Fruit fly (Drosophila melanogaster) whole organism, prepupa: ENCODE data around the gene Arpc2.
A peak's percentile ranks its signal among the peaks of the same experiment; 100 is the strongest.
"Not testable (repeated sequence)": the region's sequence is repeated elsewhere in the genome, so short reads cannot be mapped to it uniquely, and the experiment has no call there.

Experiments
- Blimp-1 ChIP-seq: fragments of 200-800 bp; sonication (Bioruptor generic); optimal IDR thresholded peaks from 3 replicates; lab custom pipeline; 2017; ENCODE audit warnings: missing biosample characterization, missing genetic modification characterization, mild to moderate bottlenecking, moderate library complexity, missing genetic modification reagents
- CG10631 ChIP-seq: fragments of 200-800 bp; sonication (Bioruptor generic); optimal IDR thresholded peaks from 2 replicates; lab custom pipeline; 2016; ENCODE audit warnings: missing biosample characterization, missing genetic modification characterization
- CG10669 ChIP-seq: fragments of 200-800 bp; sonication (Bioruptor generic); optimal IDR thresholded peaks from 3 replicates; lab custom pipeline; 2018; ENCODE audit warnings: missing biosample characterization, mild to moderate bottlenecking, missing genetic modification characterization, moderate library complexity
- CG11294 ChIP-seq: fragments of 200-800 bp; sonication (Bioruptor generic); IDR thresholded peaks from 2 replicates; pipeline ENCODE4 v1.3.6; 2022; ENCODE audit warnings: missing biosample characterization, missing genetic modification characterization
- CG15336 ChIP-seq: fragments of 200-800 bp; sonication (Bioruptor generic); IDR thresholded peaks from 2 replicates; pipeline ENCODE4 v1.3.6; 2022; ENCODE audit warnings: missing biosample characterization, missing genetic modification characterization
- CG1621 ChIP-seq: fragments of 200-800 bp; sonication (Bioruptor generic); optimal IDR thresholded peaks from 3 replicates; lab custom pipeline; 2018; ENCODE audit warnings: missing biosample characterization, mild to moderate bottlenecking, missing genetic modification characterization
- CG16779 ChIP-seq: fragments of 200-800 bp; sonication (Bioruptor generic); optimal IDR thresholded peaks from 3 replicates; lab custom pipeline; 2017; ENCODE audit warnings: missing biosample characterization, mild to moderate bottlenecking, missing genetic modification characterization
- CG3032 ChIP-seq: fragments of 200-800 bp; optimal IDR thresholded peaks from 2 replicates; lab custom pipeline; 2019; ENCODE audit warnings: missing biosample characterization, mild to moderate bottlenecking, missing genetic modification characterization, moderate library complexity
- CG32006 ChIP-seq: fragments of 200-800 bp; sonication (Bioruptor generic); optimal IDR thresholded peaks from 3 replicates; lab custom pipeline; 2017; ENCODE audit warnings: missing biosample characterization, mild to moderate bottlenecking, missing genetic modification characterization
- CG34406 ChIP-seq: fragments of 200-800 bp; sonication (Bioruptor generic); optimal IDR thresholded peaks from 3 replicates; lab custom pipeline; 2016; ENCODE audit warnings: missing biosample characterization, missing genetic modification characterization
- CG3919 ChIP-seq: fragments of 200-800 bp; sonication (Bioruptor generic); optimal IDR thresholded peaks from 3 replicates; lab custom pipeline; 2016; ENCODE audit warnings: missing biosample characterization, missing genetic modification characterization
- CG4318 ChIP-seq: fragments of 200-800 bp; sonication (Bioruptor generic); optimal IDR thresholded peaks from 3 replicates; lab custom pipeline; 2017; ENCODE audit warnings: missing biosample characterization, mild to moderate bottlenecking, missing genetic modification characterization
- CG6276 ChIP-seq: fragments of 200-800 bp; sonication (Bioruptor generic); optimal IDR thresholded peaks from 2 replicates; lab custom pipeline; 2017; ENCODE audit warnings: missing biosample characterization, mild to moderate bottlenecking, missing genetic modification characterization
- CG6808 ChIP-seq: fragments of 200-800 bp; sonication (Bioruptor generic); optimal IDR thresholded peaks from 3 replicates; lab custom pipeline; 2017; ENCODE audit warnings: missing biosample characterization, missing genetic modification characterization, mild to moderate bottlenecking, moderate library complexity, missing genetic modification reagents
- CG6854 ChIP-seq: fragments of 200-800 bp; sonication (Bioruptor generic); optimal IDR thresholded peaks from 2 replicates; lab custom pipeline; 2017; ENCODE audit warnings: missing biosample characterization, mild to moderate bottlenecking, missing genetic modification characterization
- CG8119 ChIP-seq: fragments of 200-800 bp; sonication (Bioruptor generic); IDR thresholded peaks from 3 replicates; pipeline ENCODE4 v1.3.6; 2022; ENCODE audit warnings: missing biosample characterization, missing genetic modification characterization
- CG8319 ChIP-seq: fragments of 200-800 bp; sonication (Bioruptor generic); optimal IDR thresholded peaks from 3 replicates; lab custom pipeline; 2016; ENCODE audit warnings: missing biosample characterization, missing genetic modification characterization
- CG8632 ChIP-seq: fragments of 200-800 bp; sonication (Bioruptor generic); optimal IDR thresholded peaks from 3 replicates; lab custom pipeline; 2016; ENCODE audit warnings: missing biosample characterization, missing genetic modification characterization
- CG9139 ChIP-seq: fragments of 200-800 bp; sonication (Bioruptor generic); optimal IDR thresholded peaks from 3 replicates; lab custom pipeline; 2017; ENCODE audit warnings: missing biosample characterization, mild to moderate bottlenecking, missing genetic modification characterization
- Eip75B ChIP-seq: fragments of 200-800 bp; sonication (Bioruptor generic); optimal IDR thresholded peaks from 3 replicates; lab custom pipeline; 2016; ENCODE audit warnings: missing biosample characterization, missing genetic modification characterization
- Eip78C ChIP-seq: fragments of 200-800 bp; sonication (Bioruptor generic); peaks from one replicate; lab custom pipeline; 2016; ENCODE audit warnings: missing biosample characterization, missing genetic modification characterization
- Eip93F ChIP-seq: fragments of 200-800 bp; sonication (Bioruptor generic); optimal IDR thresholded peaks from 2 replicates; lab custom pipeline; 2016; ENCODE audit warnings: missing biosample characterization, mild to moderate bottlenecking, missing genetic modification characterization
- Ets96B ChIP-seq: fragments of 200-800 bp; optimal IDR thresholded peaks from 2 replicates; lab custom pipeline; 2019; ENCODE audit warnings: missing biosample characterization, mild to moderate bottlenecking, missing genetic modification characterization, moderate library complexity
- Gug ChIP-seq: fragments of 200-800 bp; sonication (Bioruptor generic); IDR thresholded peaks from 2 replicates; pipeline ENCODE4 v1.3.6; 2022; ENCODE audit warnings: missing biosample characterization, missing genetic modification characterization
- Hr38 ChIP-seq: sonication (Bioruptor generic); optimal IDR thresholded peaks from 2 replicates; lab custom pipeline; 2016; ENCODE audit warnings: missing biosample characterization, missing genetic modification characterization
- Lpt ChIP-seq: fragments of 200-800 bp; sonication (Bioruptor generic); optimal IDR thresholded peaks from 3 replicates; lab custom pipeline; 2016; ENCODE audit warnings: missing biosample characterization, missing genetic modification characterization
- Met ChIP-seq: fragments of 200-800 bp; sonication (Bioruptor generic); optimal IDR thresholded peaks from 3 replicates; lab custom pipeline; 2016; ENCODE audit warnings: missing biosample characterization, missing genetic modification characterization
- OdsH ChIP-seq: fragments of 200-800 bp; sonication (Bioruptor generic); optimal IDR thresholded peaks from 3 replicates; lab custom pipeline; 2016; ENCODE audit warnings: missing biosample characterization, missing genetic modification characterization
- Smox ChIP-seq: fragments of 200-800 bp; sonication (Bioruptor generic); optimal IDR thresholded peaks from 3 replicates; lab custom pipeline; 2016; ENCODE audit warnings: missing biosample characterization, missing genetic modification characterization
- Sox102F ChIP-seq: fragments of 200-800 bp; sonication (Bioruptor generic); optimal IDR thresholded peaks from 2 replicates; lab custom pipeline; 2016; ENCODE audit warnings: missing biosample characterization, mild to moderate bottlenecking, missing genetic modification characterization
- Sox14 ChIP-seq: fragments of 200-800 bp; sonication (Bioruptor generic); optimal IDR thresholded peaks from 3 replicates; lab custom pipeline; 2016; ENCODE audit warnings: missing biosample characterization, missing genetic modification characterization
- Sox15 ChIP-seq: fragments of 200-800 bp; sonication (Bioruptor generic); optimal IDR thresholded peaks from 3 replicates; lab custom pipeline; 2016; ENCODE audit warnings: missing biosample characterization, missing genetic modification characterization
- achi ChIP-seq: fragments of 200-800 bp; sonication (Bioruptor generic); optimal IDR thresholded peaks from 3 replicates; lab custom pipeline; 2016; ENCODE audit warnings: missing biosample characterization, missing genetic modification characterization
- acj6 ChIP-seq: fragments of 200-800 bp; sonication (Bioruptor generic); optimal IDR thresholded peaks from 3 replicates; lab custom pipeline; 2016; ENCODE audit warnings: missing biosample characterization, missing genetic modification characterization
- cyc ChIP-seq: fragments of 200-800 bp; sonication (Bioruptor generic); optimal IDR thresholded peaks from 3 replicates; lab custom pipeline; 2016; ENCODE audit warnings: missing biosample characterization, missing genetic modification characterization
- dsx ChIP-seq: fragments of 200-800 bp; optimal IDR thresholded peaks from 3 replicates; lab custom pipeline; 2019; ENCODE audit warnings: missing biosample characterization, mild to moderate bottlenecking, missing genetic modification characterization, moderate library complexity; ENCODE audit not compliant: poor library complexity, severe bottlenecking
- eg ChIP-seq: fragments of 200-800 bp; sonication (Bioruptor generic); IDR thresholded peaks from 3 replicates; pipeline ENCODE4 v1.3.6; 2022; ENCODE audit warnings: missing biosample characterization, missing genetic modification characterization
- esn ChIP-seq: fragments of 200-800 bp; sonication (Bioruptor generic); optimal IDR thresholded peaks from 2 replicates; lab custom pipeline; 2016; ENCODE audit warnings: missing biosample characterization, mild to moderate bottlenecking, missing genetic modification characterization, moderate library complexity
- fd59A ChIP-seq: fragments of 200-800 bp; sonication (Bioruptor generic); optimal IDR thresholded peaks from 2 replicates; lab custom pipeline; 2017; ENCODE audit warnings: missing biosample characterization, mild to moderate bottlenecking, missing genetic modification characterization, missing genetic modification reagents
- fd85E ChIP-seq: fragments of 200-800 bp; sonication (Bioruptor generic); optimal IDR thresholded peaks from 3 replicates; lab custom pipeline; 2016; ENCODE audit warnings: missing biosample characterization, missing genetic modification characterization
- pdm3 ChIP-seq: fragments of 200-800 bp; sonication (Bioruptor generic); optimal IDR thresholded peaks from 3 replicates; lab custom pipeline; 2016; ENCODE audit warnings: missing biosample characterization, missing genetic modification characterization
- spab ChIP-seq: fragments of 200-800 bp; sonication (Bioruptor generic); optimal IDR thresholded peaks from 2 replicates; lab custom pipeline; 2017; ENCODE audit warnings: missing biosample characterization, mild to moderate bottlenecking, missing genetic modification characterization, missing genetic modification reagents
- ss ChIP-seq, 2 experiments: fragments of 200-800 bp; sonication (Bioruptor generic); optimal IDR thresholded peaks; 2 replicates in 1 of 2; 3 replicates in 1 of 2; lab custom pipeline; 2017 to 2018; ENCODE audit warnings: mild to moderate bottlenecking in 2 of 2, missing biosample characterization in 2 of 2, missing genetic modification characterization in 2 of 2, moderate library complexity in 1 of 2
- svp ChIP-seq: fragments of 200-800 bp; sonication (Bioruptor generic); peaks from one replicate; lab custom pipeline; 2016; ENCODE audit warnings: missing biosample characterization, missing genetic modification characterization
- topi ChIP-seq: fragments of 200-800 bp; sonication (Bioruptor generic); optimal IDR thresholded peaks from 3 replicates; lab custom pipeline; 2016; ENCODE audit warnings: missing biosample characterization, missing genetic modification characterization
- vri ChIP-seq: fragments of 200-800 bp; sonication (Bioruptor generic); optimal IDR thresholded peaks from 3 replicates; lab custom pipeline; 2016; ENCODE audit warnings: missing biosample characterization, mild to moderate bottlenecking, missing genetic modification characterization

The Arpc2 gene

DNA sequence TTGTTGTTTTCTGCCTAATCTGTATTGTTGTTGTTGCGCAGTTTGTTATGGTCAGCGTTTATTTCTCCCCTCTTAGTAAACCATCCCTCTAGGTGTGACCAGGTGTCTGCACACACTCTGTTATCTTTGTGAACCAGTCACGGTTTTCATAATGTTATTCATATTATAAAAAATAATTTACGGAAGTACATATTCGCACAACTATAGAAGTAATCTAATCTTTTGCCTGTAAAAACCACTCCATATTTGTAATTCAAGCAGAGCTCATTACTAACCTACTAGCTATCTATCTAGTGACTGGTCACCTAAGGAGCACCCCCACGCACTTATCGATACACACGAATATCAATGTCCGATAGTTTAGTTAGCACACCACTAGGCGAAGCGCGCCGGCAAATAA, 33.0 kb downstream of the Arpc2 start, which contains the start of the genes CG31683 and CG31687:
Gene CG31683 (minus strand): TSS at position 101 of the 400 bp plus-strand sequence.
Gene CG31687 (plus strand): TSS at position 362 of the 400 bp plus-strand sequence.
- TF ChIP-seq CG34406; CG10631 (GFP tag; lab: Kevin White, UChicago); dsx (GFP tag; lab: Kevin White, UChicago): not testable (repeated sequence)

DNA sequence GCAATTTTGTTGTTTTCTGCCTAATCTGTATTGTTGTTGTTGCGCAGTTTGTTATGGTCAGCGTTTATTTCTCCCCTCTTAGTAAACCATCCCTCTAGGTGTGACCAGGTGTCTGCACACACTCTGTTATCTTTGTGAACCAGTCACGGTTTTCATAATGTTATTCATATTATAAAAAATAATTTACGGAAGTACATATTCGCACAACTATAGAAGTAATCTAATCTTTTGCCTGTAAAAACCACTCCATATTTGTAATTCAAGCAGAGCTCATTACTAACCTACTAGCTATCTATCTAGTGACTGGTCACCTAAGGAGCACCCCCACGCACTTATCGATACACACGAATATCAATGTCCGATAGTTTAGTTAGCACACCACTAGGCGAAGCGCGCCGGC, 42.1 kb downstream of the Arpc2 start, which contains the start of the genes CG18858 and Cdc23:
Gene CG18858 (minus strand): TSS at position 101 of the 400 bp plus-strand sequence.
Gene Cdc23 (plus strand): TSS at position 368 of the 400 bp plus-strand sequence.
- not testable (repeated sequence) for TF ChIP-seq CG8632 (GFP tag; lab: Kevin White, UChicago); CG3919; topi

DNA sequence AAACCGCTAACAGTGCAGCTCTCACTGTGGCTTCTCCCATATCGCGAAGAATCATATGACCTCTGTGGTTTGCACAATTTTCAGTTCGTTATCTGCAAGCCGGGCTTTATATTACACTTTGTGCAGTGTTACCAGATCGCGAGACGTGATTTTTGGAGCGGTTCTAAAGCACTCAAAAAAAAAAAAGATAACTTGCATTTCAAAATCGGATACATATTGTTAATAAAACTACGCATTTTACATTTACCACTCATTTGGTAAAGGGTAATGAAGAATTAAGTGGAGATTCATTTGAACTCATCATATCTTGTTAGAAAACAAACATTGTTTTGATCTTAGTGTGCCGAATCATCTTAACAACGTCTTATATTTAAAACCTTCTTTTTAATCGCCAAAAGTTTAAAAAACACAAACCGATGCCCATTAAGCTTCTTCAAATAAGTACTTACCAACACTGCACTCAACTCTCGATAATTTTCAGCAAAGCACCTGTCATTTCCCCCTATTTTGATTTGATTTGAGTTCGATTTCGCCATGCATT, 46.5 kb downstream of the Arpc2 start, which contains the start of gene CG2493:
Gene CG2493 (minus strand): TSS at position 129 of the 541 bp plus-strand sequence.
- TF ChIP-seq esn (peak; percentile 52), CG10669 (GFP tag; lab: Kevin White, UChicago) (peak; percentile 60), Sox15 (GFP tag; lab: Kevin White, UChicago) (no peak), Hr38 (GFP tag; lab: Kevin White, UChicago) (no peak), Gug (GFP tag; lab: Robert Waterston, UW) (peak; percentile 54; the same call in 1 of the 2 replicates), CG9139 (GFP tag; lab: Kevin White, UChicago) (no peak), CG3919 (peak; percentile 59), CG6808 (GFP tag; lab: Kevin White, UChicago) (peak; percentile 45), acj6 (peak; percentile 1), Ets96B (tag; lab: Kevin White, UChicago) (peak; percentile 34), Smox (GFP tag; lab: Kevin White, UChicago) (no peak), CG6276 (GFP tag; lab: Kevin White, UChicago) (peak; percentile 27), dsx (GFP tag; lab: Kevin White, UChicago) (peak; percentile 12), pdm3 (GFP tag; lab: Kevin White, UChicago) (no peak), CG8119 (GFP tag; lab: Robert Waterston, UW) (no peak), eg (GFP tag; lab: Robert Waterston, UW) (peak; percentile 57; the same call in 2 of the 3 replicates), CG34406 (no peak), svp (GFP tag; lab: Kevin White, UChicago) (peak; percentile 96), Lpt (no peak), CG10631 (GFP tag; lab: Kevin White, UChicago) (peak; percentile 0), CG6854 (no peak), spab (peak; percentile 34), cyc (peak; percentile 45), CG1621 (tag; lab: Kevin White, UChicago) (no peak), CG11294 (GFP tag; lab: Robert Waterston, UW) (peak; percentile 23; the same call in 1 of the 2 replicates), OdsH (GFP tag; lab: Kevin White, UChicago) (peak; percentile 15), Sox14 (GFP tag; lab: Kevin White, UChicago) (peak; percentile 23), CG32006 (no peak), fd85E (GFP tag; lab: Kevin White, UChicago) (no peak), CG8319 (GFP tag; lab: Kevin White, UChicago) (peak; percentile 43), Eip78C (peak; percentile 85), vri (GFP tag; lab: Kevin White, UChicago) (peak; percentile 5), Blimp-1 (GFP tag; lab: Kevin White, UChicago) (no peak), CG4318 (GFP tag; lab: Kevin White, UChicago) (no peak), Sox102F (GFP tag; lab: Kevin White, UChicago) (no peak), Eip93F (no peak), CG15336 (GFP tag; lab: Robert Waterston, UW) (no peak), ss (GFP tag; optimal IDR thresholded peaks at IDR 0.05; lab: Kevin White, UChicago) (no peak), Eip75B (GFP tag; lab: Kevin White, UChicago) (peak; percentile 29), achi (GFP tag; lab: Kevin White, UChicago) (peak; percentile 10), fd59A (GFP tag; lab: Kevin White, UChicago) (no peak), CG8632 (GFP tag; lab: Kevin White, UChicago) (no peak), CG16779 (tag; lab: Kevin White, UChicago) (no peak), Met (GFP tag; lab: Kevin White, UChicago) (peak; percentile 3), CG3032 (tag; lab: Kevin White, UChicago) (peak; percentile 66)
